Fruit fly (Drosophila melanogaster) whole organism, wandering third instar larva: ENCODE measurements around the gene Dic1.
A peak's percentile ranks its signal among the peaks of the same experiment; 100 is the strongest.

Experiments
- Abd-B ChIP-seq: fragments of >200 bp; optimal IDR thresholded peaks from 2 replicates; lab custom pipeline; 2017; ENCODE audit warnings: missing biosample characterization, missing genetic modification characterization
- CG32264 ChIP-seq: fragments of 200-800 bp; sonication (Bioruptor generic); optimal IDR thresholded peaks from 2 replicates; lab custom pipeline; 2016; ENCODE audit warnings: missing biosample characterization, missing genetic modification characterization
- CG9705 ChIP-seq: fragments of 200-800 bp; sonication (Bioruptor generic); optimal IDR thresholded peaks from 2 replicates; lab custom pipeline; 2018; ENCODE audit warnings: missing biosample characterization, mild to moderate bottlenecking, missing genetic modification characterization
- CrebA ChIP-seq: fragments of 200-800 bp; sonication (Bioruptor generic); optimal IDR thresholded peaks from 2 replicates; lab custom pipeline; 2016; ENCODE audit warnings: missing biosample characterization, mild to moderate bottlenecking, missing genetic modification characterization, borderline replicate concordance
- Dfd ChIP-seq: fragments of >200 bp; optimal IDR thresholded peaks from 2 replicates; lab custom pipeline; 2017; ENCODE audit warnings: missing biosample characterization, missing genetic modification characterization
- Dif ChIP-seq: fragments of 200-275, 200-300 bp; sonication (Bioruptor generic); optimal IDR thresholded peaks from 2 replicates; lab custom pipeline; 2018; ENCODE audit warnings: missing biosample characterization, missing genetic modification characterization; ENCODE audit not compliant: partially characterized antibody
- GATAd ChIP-seq: sonication (Bioruptor generic); optimal IDR thresholded peaks from 2 replicates; lab custom pipeline; 2016; ENCODE audit warnings: missing biosample characterization, missing genetic modification characterization
- HLH106 ChIP-seq: fragments of 200-800 bp; optimal IDR thresholded peaks from 3 replicates; lab custom pipeline; 2019; ENCODE audit warnings: missing biosample characterization, mild to moderate bottlenecking, missing genetic modification characterization, moderate library complexity
- Hnf4 ChIP-seq: fragments of 200-800 bp; sonication (Bioruptor generic); optimal IDR thresholded peaks from 2 replicates; lab custom pipeline; 2016; ENCODE audit warnings: missing biosample characterization, mild to moderate bottlenecking, missing genetic modification characterization
- Hr78 ChIP-seq: fragments of >200 bp; optimal IDR thresholded peaks from 2 replicates; lab custom pipeline; 2017; ENCODE audit warnings: missing biosample characterization, missing genetic modification characterization
- Hr83 ChIP-seq: fragments of 200-300 bp; sonication (Bioruptor generic); optimal IDR thresholded peaks from 2 replicates; lab custom pipeline; 2016; ENCODE audit warnings: missing biosample characterization, mild to moderate bottlenecking, missing genetic modification characterization, moderate library complexity; ENCODE audit not compliant: poor library complexity, severe bottlenecking
- Jra ChIP-seq: sonication (Bioruptor generic); optimal IDR thresholded peaks from 2 replicates; lab custom pipeline; 2016; ENCODE audit warnings: missing biosample characterization, missing genetic modification characterization
- Mio ChIP-seq: sonication (Bioruptor generic); optimal IDR thresholded peaks from 2 replicates; lab custom pipeline; 2016; ENCODE audit warnings: missing biosample characterization, missing genetic modification characterization
- Myc ChIP-seq: fragments of >200 bp; optimal IDR thresholded peaks from 2 replicates; lab custom pipeline; 2017
- N ChIP-seq: fragments of >200 bp; optimal IDR thresholded peaks from 2 replicates; lab custom pipeline; 2018; ENCODE audit warnings: missing biosample characterization, missing external identifiers, missing genetic modification characterization
- OdsH ChIP-seq: fragments of 200-800 bp; sonication (Bioruptor generic); optimal IDR thresholded peaks from 2 replicates; lab custom pipeline; 2016; ENCODE audit warnings: missing biosample characterization, mild to moderate bottlenecking, missing genetic modification characterization
- Rel ChIP-seq, 2 experiments: fragments of 200-800 bp; sonication (Bioruptor generic) in 1 of 2; optimal IDR thresholded peaks; 2 replicates in 1 of 2; 3 replicates in 1 of 2; lab custom pipeline; 2016 to 2019; ENCODE audit warnings: mild to moderate bottlenecking in 2 of 2, missing biosample characterization in 2 of 2, missing genetic modification characterization in 2 of 2, moderate library complexity in 1 of 2
- Sp1 ChIP-seq: fragments of 200-800 bp; sonication (Bioruptor generic); optimal IDR thresholded peaks from 3 replicates; lab custom pipeline; 2019; ENCODE audit warnings: missing biosample characterization, mild to moderate bottlenecking, missing genetic modification characterization, moderate library complexity
- Vsx2 ChIP-seq: fragments of 200-300, 225-300 bp; sonication (Bioruptor generic); optimal IDR thresholded peaks from 2 replicates; lab custom pipeline; 2018; ENCODE audit warnings: missing biosample characterization, missing genetic modification characterization; ENCODE audit not compliant: partially characterized antibody
- br ChIP-seq: fragments of 200-800 bp; sonication (Bioruptor generic); optimal IDR thresholded peaks from 2 replicates; lab custom pipeline; 2016; ENCODE audit warnings: missing biosample characterization, missing genetic modification characterization
- brk ChIP-seq: fragments of 200-800 bp; sonication (Bioruptor generic); optimal IDR thresholded peaks from 2 replicates; lab custom pipeline; 2016; ENCODE audit warnings: missing biosample characterization, mild to moderate bottlenecking, missing genetic modification characterization
- dl ChIP-seq, 2 experiments: fragments of 175-275, 200-275 bp in 1 of 2; fragments of 200-275 bp in 1 of 2; sonication (Bioruptor generic); optimal IDR thresholded peaks; lab custom pipeline; 2018; ENCODE audit warnings: mild to moderate bottlenecking in 2 of 2, missing biosample characterization in 2 of 2, missing genetic modification characterization in 2 of 2, moderate library complexity in 2 of 2; ENCODE audit not compliant: partially characterized antibody in 2 of 2, insufficient read depth in 1 of 2
- dmrt93B ChIP-seq: fragments of 200-800 bp; sonication (Bioruptor generic); optimal IDR thresholded peaks from 2 replicates; lab custom pipeline; 2018; ENCODE audit warnings: missing biosample characterization, mild to moderate bottlenecking, missing genetic modification characterization
- dsf ChIP-seq: sonication (Bioruptor generic); optimal IDR thresholded peaks from 2 replicates; lab custom pipeline; 2016; ENCODE audit warnings: missing biosample characterization, missing genetic modification characterization, borderline replicate concordance
- ey ChIP-seq: fragments of 200-800 bp; sonication (Bioruptor generic); optimal IDR thresholded peaks from 2 replicates; lab custom pipeline; 2016; ENCODE audit warnings: missing biosample characterization, missing genetic modification characterization
- foxo ChIP-seq, 2 experiments: fragments of 200-800 bp; sonication (Bioruptor generic); optimal IDR thresholded peaks; 2 replicates in 1 of 2; 3 replicates in 1 of 2; lab custom pipeline; 2016 to 2017; ENCODE audit warnings: missing biosample characterization in 2 of 2, missing genetic modification characterization in 2 of 2
- fru ChIP-seq: fragments of 200-800 bp; sonication (Bioruptor generic); optimal IDR thresholded peaks from 3 replicates; lab custom pipeline; 2016; ENCODE audit warnings: missing biosample characterization, mild to moderate bottlenecking, missing genetic modification characterization
- h ChIP-seq: fragments of 200-800 bp; sonication (Bioruptor generic); optimal IDR thresholded peaks from 3 replicates; lab custom pipeline; 2016; ENCODE audit warnings: missing biosample characterization, mild to moderate bottlenecking, missing genetic modification characterization
- jim ChIP-seq: fragments of 175-275, 200-325 bp; sonication (Bioruptor generic); optimal IDR thresholded peaks from 2 replicates; lab custom pipeline; 2016; ENCODE audit warnings: missing biosample characterization, mild to moderate bottlenecking, missing genetic modification characterization
- lola ChIP-seq: fragments of >200 bp; optimal IDR thresholded peaks from 2 replicates; lab custom pipeline; 2017; ENCODE audit warnings: missing biosample characterization, missing genetic modification characterization
- pan ChIP-seq: fragments of >200 bp; optimal IDR thresholded peaks from 2 replicates; lab custom pipeline; 2017
- psq ChIP-seq: fragments of 200-800 bp; sonication (Bioruptor generic); optimal IDR thresholded peaks from 3 replicates; lab custom pipeline; 2017; ENCODE audit warnings: missing biosample characterization, mild to moderate bottlenecking, missing genetic modification characterization, moderate library complexity
- rgr ChIP-seq: fragments of 200-800 bp; sonication (Bioruptor generic); optimal IDR thresholded peaks from 3 replicates; lab custom pipeline; 2016; ENCODE audit warnings: missing biosample characterization, mild to moderate bottlenecking, missing genetic modification characterization
- sage ChIP-seq: fragments of 200-800 bp; sonication (Bioruptor generic); optimal IDR thresholded peaks from 2 replicates; lab custom pipeline; 2016; ENCODE audit warnings: missing biosample characterization, mild to moderate bottlenecking, missing genetic modification characterization
- sv ChIP-seq: fragments of 200-800 bp; sonication (Bioruptor generic); optimal IDR thresholded peaks from 3 replicates; lab custom pipeline; 2016; ENCODE audit warnings: missing biosample characterization, missing genetic modification characterization
- tai ChIP-seq: sonication (Bioruptor generic); optimal IDR thresholded peaks from 2 replicates; lab custom pipeline; 2016; ENCODE audit warnings: missing biosample characterization, missing genetic modification characterization
- usp ChIP-seq: fragments of >200 bp; optimal IDR thresholded peaks from 2 replicates; lab custom pipeline; 2017; ENCODE audit warnings: missing biosample characterization, missing genetic modification characterization
- woc ChIP-seq: sonication (Bioruptor generic); optimal IDR thresholded peaks from 2 replicates; lab custom pipeline; 2016; ENCODE audit warnings: missing biosample characterization, mild to moderate bottlenecking, missing genetic modification characterization

Dic1 gene

DNA sequence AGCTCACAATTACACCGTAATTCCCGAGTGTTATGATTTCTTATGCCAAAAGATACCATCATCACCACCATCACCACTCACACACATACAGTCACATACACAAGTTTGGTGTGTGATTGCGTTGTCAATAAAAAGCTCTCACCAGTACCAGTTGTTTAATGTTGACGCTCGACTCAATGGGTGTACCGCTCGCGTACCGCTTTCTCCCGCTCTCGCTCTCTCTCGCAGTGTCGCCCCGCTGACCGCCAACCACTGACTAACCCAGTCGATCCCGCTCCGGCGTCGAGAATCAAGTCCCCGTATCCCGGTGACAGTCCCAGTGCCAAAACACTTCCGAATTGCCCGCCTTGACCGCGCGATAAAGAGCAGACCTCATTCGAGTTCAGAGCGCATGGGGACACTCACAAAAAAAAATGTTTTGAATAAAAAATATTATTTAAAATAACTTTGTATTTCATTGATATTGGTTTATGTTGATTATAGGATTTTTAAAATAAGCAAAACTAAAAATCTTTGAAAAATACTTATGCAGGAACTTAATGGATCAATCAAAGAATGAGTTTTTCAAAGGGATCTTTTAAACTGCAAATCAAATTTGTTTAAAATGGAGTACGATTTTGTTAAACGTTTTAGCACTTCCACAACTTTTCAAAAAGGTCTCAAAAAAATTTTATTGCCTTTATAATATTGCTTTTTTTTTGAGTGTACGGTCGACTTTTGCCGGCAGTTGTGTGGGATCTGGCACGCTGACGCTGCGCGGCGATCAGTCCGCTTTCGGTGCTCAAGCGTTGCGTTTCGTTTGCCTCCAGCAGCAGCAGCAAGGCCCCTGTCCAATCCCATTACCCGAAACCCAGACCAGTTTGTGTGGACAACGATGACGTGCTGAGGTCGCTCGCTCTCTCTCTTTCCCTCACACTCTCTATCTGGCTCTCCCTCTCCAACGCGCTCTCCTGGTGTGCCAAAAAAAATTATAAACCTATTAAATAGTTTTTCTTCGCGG lies at the start of gene Dic1:
Gene Dic1 (plus strand): TSS at position 764 of the 1,000 bp plus-strand sequence.
- TF ChIP-seq dl (GFP tag; optimal IDR thresholded peaks at IDR 0.05; lab: Kevin White, UChicago; ENCODE audit: insufficient read depth in 1 of 2, partially characterized antibody in 2 of 2) (peak; percentile 93 to 94), br (GFP tag; lab: Kevin White, UChicago) (peak; percentile 96), sage (GFP tag; lab: Kevin White, UChicago) (peak; percentile 83), usp (GFP tag; lab: Kevin White, UChicago) (no peak), brk (GFP tag; lab: Kevin White, UChicago) (peak; percentile 92), jim (GFP tag; lab: Kevin White, UChicago) (no peak), h (peak; percentile 97), HLH106 (tag; lab: Kevin White, UChicago) (peak; percentile 96), Jra (GFP tag; lab: Kevin White, UChicago) (peak; percentile 87), Abd-B (GFP tag; lab: Kevin White, UChicago) (no peak), dmrt93B (GFP tag; lab: Kevin White, UChicago) (peak; percentile 97), N (no peak), rgr (peak; percentile 97), psq (GFP tag; lab: Kevin White, UChicago) (peak; percentile 96), fru (GFP tag; lab: Kevin White, UChicago) (peak; percentile 97), CG9705 (GFP tag; lab: Kevin White, UChicago) (peak; percentile 91), ey (peak; percentile 95), foxo (GFP tag; optimal IDR thresholded peaks at IDR 0.05; lab: Kevin White, UChicago) (peak in 1 of 2 experiments; percentile 98), Dfd (GFP tag; lab: Kevin White, UChicago) (peak; percentile 93), Dif (peak; percentile 96), CrebA (GFP tag; lab: Kevin White, UChicago) (peak; percentile 74), Rel (GFP tag; optimal IDR thresholded peaks at IDR 0.05; lab: Kevin White, UChicago) (peak; percentile 91), Rel (tag; optimal IDR thresholded peaks at IDR 0.05; lab: Kevin White, UChicago) (peak; percentile 58), dsf (GFP tag; lab: Kevin White, UChicago) (peak; percentile 72), CG32264 (GFP tag; lab: Kevin White, UChicago) (peak; percentile 88), Mio (GFP tag; lab: Kevin White, UChicago) (peak; percentile 42), Vsx2 (GFP tag; lab: Kevin White, UChicago) (peak; percentile 93), Sp1 (GFP tag; lab: Kevin White, UChicago) (peak; percentile 98), woc (peak; percentile 88), sv (GFP tag; lab: Kevin White, UChicago) (peak; percentile 97), GATAd (GFP tag; lab: Kevin White, UChicago) (peak; percentile 39), Hnf4 (peak; percentile 90), OdsH (peak; percentile 98), lola (no peak), pan (lab: Kevin White, UChicago) (no peak), Myc (lab: Kevin White, UChicago) (no peak), tai (GFP tag; lab: Kevin White, UChicago) (peak; percentile 93), Hr83 (GFP tag; lab: Kevin White, UChicago) (peak; percentile 90), Hr78 (GFP tag; lab: Kevin White, UChicago) (no peak)

- TF ChIP-seq Myc (lab: Kevin White, UChicago) = no peak
- no peak for TF ChIP-seq woc
- TF ChIP-seq jim (GFP tag; lab: Kevin White, UChicago) = no peak
- no peak for TF ChIP-seq Dfd (GFP tag; lab: Kevin White, UChicago)
- TF ChIP-seq Rel (GFP tag; optimal IDR thresholded peaks at IDR 0.05; lab: Kevin White, UChicago) = no peak
- no peak for TF ChIP-seq Rel (tag; optimal IDR thresholded peaks at IDR 0.05; lab: Kevin White, UChicago)
- TF ChIP-seq GATAd (GFP tag; lab: Kevin White, UChicago) = no peak
- no peak for TF ChIP-seq Mio (GFP tag; lab: Kevin White, UChicago)
- no peak for TF ChIP-seq OdsH
- no peak for TF ChIP-seq foxo (GFP tag; optimal IDR thresholded peaks at IDR 0.05; lab: Kevin White, UChicago)
- TF ChIP-seq Vsx2 (GFP tag; lab: Kevin White, UChicago) = no peak
- TF ChIP-seq pan (lab: Kevin White, UChicago) = no peak
- no peak for TF ChIP-seq ey
- TF ChIP-seq Jra (GFP tag; lab: Kevin White, UChicago) = no peak
- no peak for TF ChIP-seq CrebA (GFP tag; lab: Kevin White, UChicago)
- no peak for TF ChIP-seq brk (GFP tag; lab: Kevin White, UChicago)
- TF ChIP-seq psq (GFP tag; lab: Kevin White, UChicago) = no peak
- TF ChIP-seq dmrt93B (GFP tag; lab: Kevin White, UChicago) = no peak
- TF ChIP-seq sage (GFP tag; lab: Kevin White, UChicago) = no peak
- TF ChIP-seq dsf (GFP tag; lab: Kevin White, UChicago) = no peak
- TF ChIP-seq fru (GFP tag; lab: Kevin White, UChicago) = no peak
Observed at dm6 chr3R:13319170-13319569, 45.6 kb upstream of the Dic1 start, which contains the start of gene CG45080. Gene CG45080, minus strand, starts transcription at chr3R:13319270.
